Worm (Caenorhabditis elegans) whole organism, young adult: ENCODE results near the gene Y49E10.27.

Experiments
- B0019.2 ChIP-seq: fragments of 200-800 bp; sonication (Bioruptor generic); conservative IDR thresholded peaks from 2 replicates; pipeline ENCODE4 v1.3.6; 2022; ENCODE audit warnings: missing genetic modification reagents, missing genetic modification characterization, missing compliant biosample characterization
- B0035.1 ChIP-seq: sonication (generic microtip); optimal IDR thresholded peaks from 2 replicates; lab custom pipeline; 2016; ENCODE audit warnings: missing genetic modification characterization, mild to moderate bottlenecking, missing compliant biosample characterization, missing genotype, missing genetic modification reagents
- B0336.3 ChIP-seq: fragments of 200-800 bp; sonication (Bioruptor generic); IDR thresholded peaks from 2 replicates; pipeline ENCODE4 v1.3.6; 2022; ENCODE audit warnings: missing genetic modification characterization, missing compliant biosample characterization
- F33H1.4 ChIP-seq: fragments of 200-800 bp; sonication (Bioruptor generic); IDR thresholded peaks from 2 replicates; pipeline ENCODE4 v1.3.6; 2022; ENCODE audit warnings: missing genetic modification reagents, missing genetic modification characterization, missing compliant biosample characterization
- F49E8.2 ChIP-seq: sonication (generic microtip); optimal IDR thresholded peaks from 3 replicates; lab custom pipeline; 2017; ENCODE audit warnings: missing genetic modification characterization, mild to moderate bottlenecking, missing compliant biosample characterization, antibody characterized with exemption, moderate library complexity; ENCODE audit not compliant: insufficient read depth
- F52B5.7 ChIP-seq: sonication (generic microtip); optimal IDR thresholded peaks from 2 replicates; lab custom pipeline; 2016; ENCODE audit warnings: mild to moderate bottlenecking, missing genetic modification characterization, missing compliant biosample characterization
- Y53F4B.3 ChIP-seq: fragments of 200-800 bp; sonication (Bioruptor generic); IDR thresholded peaks from 2 replicates; pipeline ENCODE4 v1.3.6; 2022; ENCODE audit warnings: missing genetic modification reagents, missing genetic modification characterization, missing compliant biosample characterization
- Y53G8AR.9 ChIP-seq: fragments of 200-800 bp; sonication (Bioruptor generic); conservative IDR thresholded peaks from 2 replicates; pipeline ENCODE4 v1.3.6; 2022; ENCODE audit warnings: missing genetic modification reagents, missing genetic modification characterization, missing compliant biosample characterization
- Y56A3A.18 ChIP-seq: fragments of 200-800 bp; sonication (Bioruptor generic); IDR thresholded peaks from 2 replicates; pipeline ENCODE4 v1.3.6; 2022; ENCODE audit warnings: missing genetic modification reagents, missing genetic modification characterization, missing compliant biosample characterization
- Y79H2A.3 ChIP-seq: fragments of 200-800 bp; sonication (Bioruptor generic); conservative IDR thresholded peaks from 2 replicates; pipeline ENCODE4 v1.3.6; 2022; ENCODE audit warnings: missing genetic modification reagents, missing genetic modification characterization, missing compliant biosample characterization
- ZK185.1 ChIP-seq: sonication (generic microtip); optimal IDR thresholded peaks from 2 replicates; lab custom pipeline; 2016; ENCODE audit warnings: mild to moderate bottlenecking, missing genetic modification characterization, missing compliant biosample characterization; ENCODE audit not compliant: poor library complexity, severe bottlenecking
- ama-1 ChIP-seq, 3 experiments: fragments of 150-350 bp in 1 of 3; sonication (generic microtip) in 2 of 3; optimal IDR thresholded peaks; 2 replicates each; lab custom pipeline; 2014 to 2018; ENCODE audit warnings: missing biosample characterization in 2 of 3, missing genetic modification characterization in 2 of 3, missing genetic modification reagents in 2 of 3
- aptf-2 ChIP-seq: fragments of 200-800 bp; sonication (Bioruptor generic); conservative IDR thresholded peaks from 2 replicates; pipeline ENCODE4 v1.3.6; 2022; ENCODE audit warnings: missing genetic modification reagents, missing genetic modification characterization, missing compliant biosample characterization
- athp-1 ChIP-seq: sonication (generic microtip); optimal IDR thresholded peaks from 2 replicates; lab custom pipeline; 2017; ENCODE audit warnings: mild to moderate bottlenecking, missing genetic modification characterization, missing compliant biosample characterization
- attf-3 ChIP-seq: fragments of 200-800 bp; sonication (Bioruptor generic); conservative IDR thresholded peaks from 2 replicates; pipeline ENCODE4 v1.3.6; 2022; ENCODE audit warnings: missing genetic modification reagents, missing genetic modification characterization, missing compliant biosample characterization
- bed-2 ChIP-seq: fragments of 200-800 bp; sonication (Bioruptor generic); IDR thresholded peaks from 2 replicates; pipeline ENCODE4 v1.3.6; 2022; ENCODE audit warnings: missing genetic modification reagents, missing genetic modification characterization, missing compliant biosample characterization
- ccch-3 ChIP-seq: fragments of 200-800 bp; sonication (Bioruptor generic); optimal IDR thresholded peaks from 2 replicates; lab custom pipeline; 2018; ENCODE audit warnings: mild to moderate bottlenecking, missing genetic modification characterization, missing compliant biosample characterization
- ceh-27 ChIP-seq: fragments of 200-800 bp; sonication (Bioruptor generic); optimal IDR thresholded peaks from 2 replicates; lab custom pipeline; 2018; ENCODE audit warnings: mild to moderate bottlenecking, missing genetic modification characterization, moderate library complexity, missing compliant biosample characterization
- ceh-79 ChIP-seq: sonication (generic microtip); optimal IDR thresholded peaks from 2 replicates; lab custom pipeline; 2017; ENCODE audit warnings: mild to moderate bottlenecking, missing genetic modification characterization, missing compliant biosample characterization
- ceh-91 ChIP-seq: fragments of 200-800 bp; sonication (Bioruptor generic); IDR thresholded peaks from 2 replicates; pipeline ENCODE4 v1.3.6; 2022; ENCODE audit warnings: missing genetic modification reagents, missing genetic modification characterization, missing compliant biosample characterization
- die-1 ChIP-seq: sonication (generic microtip); optimal IDR thresholded peaks from 2 replicates; lab custom pipeline; 2016; ENCODE audit warnings: missing genotype, mild to moderate bottlenecking, missing genetic modification characterization, missing compliant biosample characterization
- dpff-1 ChIP-seq: sonication (generic microtip); optimal IDR thresholded peaks from 2 replicates; lab custom pipeline; 2017; ENCODE audit warnings: mild to moderate bottlenecking, missing genetic modification characterization, missing compliant biosample characterization
- egrh-3 ChIP-seq: fragments of 200-800 bp; sonication (Bioruptor generic); IDR thresholded peaks from 2 replicates; pipeline ENCODE4 v1.3.6; 2022; ENCODE audit warnings: missing genetic modification reagents, missing genetic modification characterization, missing compliant biosample characterization
- him-1 ChIP-seq: sonication (generic microtip); optimal IDR thresholded peaks from 2 replicates; lab custom pipeline; 2016; ENCODE audit warnings: missing genotype, missing genetic modification reagents, missing genetic modification characterization, missing compliant biosample characterization
- hlh-12 ChIP-seq: sonication (generic microtip); optimal IDR thresholded peaks from 2 replicates; lab custom pipeline; 2016; ENCODE audit warnings: missing genetic modification characterization, missing compliant biosample characterization
- hlh-26 ChIP-seq: fragments of 200-800 bp; sonication (Bioruptor generic); conservative IDR thresholded peaks from 2 replicates; pipeline ENCODE4 v1.3.6; 2022; ENCODE audit warnings: missing genetic modification reagents, missing genetic modification characterization, missing compliant biosample characterization
- hmg-1.2 ChIP-seq: fragments of 200-800 bp; sonication (Bioruptor generic); IDR thresholded peaks from 2 replicates; pipeline ENCODE4 v1.3.6; 2022; ENCODE audit warnings: missing genetic modification reagents, missing genetic modification characterization, missing compliant biosample characterization
- hrde-1 ChIP-seq: sonication (generic microtip); optimal IDR thresholded peaks from 2 replicates; lab custom pipeline; 2016; ENCODE audit warnings: missing genetic modification characterization, mild to moderate bottlenecking, missing compliant biosample characterization, moderate library complexity, missing genotype, missing genetic modification reagents, borderline replicate concordance
- hsf-1 ChIP-seq: fragments of 200-800 bp; sonication (Bioruptor generic); IDR thresholded peaks from 2 replicates; pipeline ENCODE4 v1.3.6; 2022; ENCODE audit warnings: missing genetic modification reagents, missing genetic modification characterization, missing compliant biosample characterization
- let-607 ChIP-seq, 2 experiments: fragments of 200-800 bp in 1 of 2; sonication (Bioruptor generic) in 1 of 2; sonication (generic microtip) in 1 of 2; optimal IDR thresholded peaks; 2 replicates each; lab custom pipeline; 2016 to 2018; ENCODE audit warnings: mild to moderate bottlenecking in 2 of 2, missing compliant biosample characterization in 2 of 2, missing genetic modification characterization in 2 of 2, moderate library complexity in 2 of 2, missing genotype in 1 of 2
- lin-35 ChIP-seq, 3 experiments: fragments of 150-350 bp in 2 of 3; sonication (generic microtip) in 1 of 3; optimal IDR thresholded peaks; 2 replicates each; lab custom pipeline; 2014 to 2018; ENCODE audit warnings: missing biosample characterization in 3 of 3, missing genetic modification characterization in 3 of 3, missing genetic modification reagents in 3 of 3
- lin-54 ChIP-seq: fragments of 200-800 bp; sonication (Bioruptor generic); optimal IDR thresholded peaks from 2 replicates; lab custom pipeline; 2018; ENCODE audit warnings: mild to moderate bottlenecking, missing genetic modification characterization, missing compliant biosample characterization
- madf-3 ChIP-seq: fragments of 200-800 bp; sonication (Bioruptor generic); IDR thresholded peaks from 2 replicates; pipeline ENCODE4 v1.3.6; 2022; ENCODE audit warnings: missing genetic modification reagents, missing genetic modification characterization, missing compliant biosample characterization
- mcd-1 ChIP-seq: fragments of 200-800 bp; sonication (Bioruptor generic); IDR thresholded peaks from 2 replicates; pipeline ENCODE4 v1.3.6; 2022; ENCODE audit warnings: missing genetic modification reagents, missing genetic modification characterization, missing compliant biosample characterization
- mel-28 ChIP-seq: sonication (generic microtip); optimal IDR thresholded peaks from 2 replicates; lab custom pipeline; 2016; ENCODE audit warnings: borderline replicate concordance, mild to moderate bottlenecking, missing genetic modification characterization, missing compliant biosample characterization
- nfyb-1 ChIP-seq: fragments of 200-800 bp; sonication (Bioruptor generic); IDR thresholded peaks from 2 replicates; pipeline ENCODE4 v1.3.6; 2022; ENCODE audit warnings: missing genetic modification reagents, missing genetic modification characterization, missing compliant biosample characterization
- nhr-179 ChIP-seq: sonication (generic microtip); optimal IDR thresholded peaks from 2 replicates; lab custom pipeline; 2016; ENCODE audit warnings: mild to moderate bottlenecking, missing genetic modification characterization, missing compliant biosample characterization
- nhr-90 ChIP-seq: sonication (generic microtip); optimal IDR thresholded peaks from 2 replicates; lab custom pipeline; 2016; ENCODE audit warnings: missing genotype, mild to moderate bottlenecking, missing genetic modification characterization, missing compliant biosample characterization
- pbrm-1 ChIP-seq: fragments of 200-800 bp; sonication (Bioruptor generic); IDR thresholded peaks from 2 replicates; pipeline ENCODE4 v1.3.6; 2022; ENCODE audit warnings: missing genetic modification reagents, missing genetic modification characterization, missing compliant biosample characterization
- rcor-1 ChIP-seq: fragments of 200-800 bp; sonication (Bioruptor generic); IDR thresholded peaks from 2 replicates; pipeline ENCODE4 v1.3.6; 2022; ENCODE audit warnings: missing genetic modification reagents, missing genetic modification characterization, missing compliant biosample characterization
- rec-8 ChIP-seq, 2 experiments: sonication (generic microtip); optimal IDR thresholded peaks; 2 replicates each; lab custom pipeline; 2016; ENCODE audit warnings: mild to moderate bottlenecking in 2 of 2, missing genetic modification characterization in 2 of 2, missing genetic modification reagents in 2 of 2, missing genotype in 2 of 2, missing biosample characterization in 1 of 2, missing compliant biosample characterization in 1 of 2, moderate library complexity in 1 of 2
- sea-2 ChIP-seq: fragments of 200-800 bp; sonication (Bioruptor generic); IDR thresholded peaks from 2 replicates; pipeline ENCODE4 v1.3.6; 2022; ENCODE audit warnings: missing genetic modification characterization, missing compliant biosample characterization
- tbp1 ChIP-seq: fragments of 200-800 bp; sonication (Bioruptor generic); optimal IDR thresholded peaks from 2 replicates; lab custom pipeline; 2018; ENCODE audit warnings: mild to moderate bottlenecking, missing genetic modification characterization, missing compliant biosample characterization
- tlf-1 ChIP-seq: fragments of 200-800 bp; sonication (Bioruptor generic); optimal IDR thresholded peaks from 2 replicates; lab custom pipeline; 2018; ENCODE audit warnings: mild to moderate bottlenecking, missing genetic modification characterization, missing compliant biosample characterization
- unc-130 ChIP-seq: sonication (generic microtip); optimal IDR thresholded peaks from 2 replicates; lab custom pipeline; 2016; ENCODE audit warnings: missing genetic modification reagents, missing genetic modification characterization, missing compliant biosample characterization
- unc-62 ChIP-seq: fragments of 150-350 bp; optimal IDR thresholded peaks from 2 replicates; lab custom pipeline; 2014; ENCODE audit warnings: missing biosample characterization, missing genetic modification reagents, missing genetic modification characterization
- xnd-1 ChIP-seq: sonication (generic microtip); optimal IDR thresholded peaks from 2 replicates; lab custom pipeline; 2016; ENCODE audit warnings: missing genotype, missing genetic modification reagents, missing genetic modification characterization, missing compliant biosample characterization
- zfh-2 ChIP-seq: fragments of 200-800 bp; sonication (Bioruptor generic); conservative IDR thresholded peaks from 2 replicates; pipeline ENCODE4 v1.3.6; 2022; ENCODE audit warnings: missing genetic modification reagents, missing genetic modification characterization, missing compliant biosample characterization

The Y49E10.27 gene

DNA sequence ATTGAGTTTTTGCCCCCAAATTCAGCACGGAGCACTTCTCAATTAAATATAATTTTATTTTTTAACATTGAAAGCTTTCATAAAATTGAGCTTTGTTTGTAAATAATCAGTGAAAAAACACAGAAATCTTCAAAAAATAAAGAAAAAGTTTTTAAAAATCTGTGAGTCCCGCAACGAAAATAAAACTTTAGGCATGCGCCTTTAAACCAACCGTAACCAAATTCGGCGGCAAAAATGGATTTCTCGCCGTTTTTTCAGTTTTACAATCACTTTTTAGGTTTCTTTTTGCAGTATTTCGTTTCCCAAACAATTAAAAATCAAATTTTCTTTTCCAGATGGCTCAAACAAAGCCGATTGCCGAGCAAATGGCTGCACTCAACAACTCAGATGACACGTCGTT, 7.6 kb upstream of the Y49E10.27 start, which contains the start of gene pie-1 (continued):
- no peak for TF ChIP-seq hmg-1.2 (GFP tag; lab: Robert Waterston, UW)
- no peak for TF ChIP-seq F52B5.7 (tag; lab: Kevin White, UChicago)
- TF ChIP-seq lin-54 (GFP tag; lab: Kevin White, UChicago): peak; percentile 79
- TF ChIP-seq mcd-1 (GFP tag; lab: Robert Waterston, UW): peak; percentile 44; the same call in 1 of the 2 replicates
- TF ChIP-seq madf-3 (GFP tag; lab: Robert Waterston, UW): no peak
- TF ChIP-seq sea-2 (GFP tag; lab: Robert Waterston, UW): no peak
- no peak for TF ChIP-seq unc-62 (GFP tag; lab: Kevin White, UChicago)
- TF ChIP-seq egrh-3: no peak
- peak in 1 of 2 experiments; percentile 24 for TF ChIP-seq rec-8 (tag; optimal IDR thresholded peaks at IDR 0.05; lab: Kevin White, UChicago)
- TF ChIP-seq nhr-179 (tag; lab: Kevin White, UChicago): no peak
- TF ChIP-seq attf-3 (GFP tag; lab: Robert Waterston, UW): no peak
- no peak for TF ChIP-seq mel-28 (tag; lab: Kevin White, UChicago)
- no peak for TF ChIP-seq tbp1 (GFP tag; lab: Kevin White, UChicago)
- no peak for TF ChIP-seq pbrm-1 (GFP tag; lab: Robert Waterston, UW)
- TF ChIP-seq athp-1 (tag; lab: Kevin White, UChicago): no peak
- TF ChIP-seq ceh-91 (GFP tag; lab: Robert Waterston, UW): peak; percentile 86
- 0 out of 2 replicates have a peak, but pooled peaks have one; percentile 7 for TF ChIP-seq B0019.2 (GFP tag; lab: Robert Waterston, UW)
- peak; percentile 43 for TF ChIP-seq tlf-1 (GFP tag; lab: Kevin White, UChicago)
- TF ChIP-seq bed-2 (GFP tag; lab: Robert Waterston, UW): no peak
- peak in 2 of 3 experiments; percentile 19 to 68 for TF ChIP-seq lin-35 (GFP tag; optimal IDR thresholded peaks at IDR 0.05; lab: Kevin White, UChicago)
- TF ChIP-seq Y56A3A.18 (GFP tag; lab: Robert Waterston, UW): no peak
- TF ChIP-seq nhr-90 (tag; lab: Kevin White, UChicago): no peak
- no peak for TF ChIP-seq hrde-1
- no peak for TF ChIP-seq aptf-2 (GFP tag; lab: Robert Waterston, UW)
- TF ChIP-seq let-607 (tag; optimal IDR thresholded peaks at IDR 0.05; lab: Kevin White, UChicago): no peak
- no peak for TF ChIP-seq nfyb-1 (GFP tag; lab: Robert Waterston, UW)
- no peak for TF ChIP-seq zfh-2 (GFP tag; lab: Robert Waterston, UW)
- no peak for TF ChIP-seq ceh-79 (tag; lab: Kevin White, UChicago)
- no peak for TF ChIP-seq Y53F4B.3 (GFP tag; lab: Robert Waterston, UW)
- peak; percentile 90 for TF ChIP-seq him-1
- TF ChIP-seq ama-1 (optimal IDR thresholded peaks at IDR 0.05; lab: Kevin White, UChicago): no peak
- no peak for TF ChIP-seq ama-1 (GFP tag; optimal IDR thresholded peaks at IDR 0.05; lab: Kevin White, UChicago)
- TF ChIP-seq ceh-27: no peak
- no peak for TF ChIP-seq Y53G8AR.9
- no peak for TF ChIP-seq B0035.1 (tag; lab: Kevin White, UChicago)
- no peak for TF ChIP-seq dpff-1
- no peak for TF ChIP-seq rcor-1 (GFP tag; lab: Robert Waterston, UW)
- no peak for TF ChIP-seq B0336.3 (GFP tag; lab: Robert Waterston, UW)
- peak; percentile 92 for TF ChIP-seq F33H1.4 (GFP tag; lab: Robert Waterston, UW)
- no peak for TF ChIP-seq hlh-26
- TF ChIP-seq ZK185.1 (tag; lab: Kevin White, UChicago): no peak
- TF ChIP-seq ccch-3 (GFP tag; lab: Kevin White, UChicago): no peak
- no peak for TF ChIP-seq Y79H2A.3 (GFP tag; lab: Robert Waterston, UW)
- TF ChIP-seq F49E8.2: peak; percentile 59
- TF ChIP-seq die-1 (tag; lab: Kevin White, UChicago): no peak
- TF ChIP-seq hlh-12 (tag; lab: Kevin White, UChicago): no peak
- TF ChIP-seq xnd-1: peak; percentile 94
- TF ChIP-seq unc-130 (GFP tag; lab: Kevin White, UChicago): no peak
- TF ChIP-seq hsf-1 (GFP tag; lab: Robert Waterston, UW): peak; percentile 65; the same call in 1 of the 2 replicates
